Worm (Caenorhabditis elegans) whole organism, young adult: Measurements from ENCODE around the gene F19B6.1.

ENCODE experiments used
- B0019.2 ChIP-seq: fragments of 200-800 bp; sonication (Bioruptor generic); conservative IDR thresholded peaks from 2 replicates; pipeline ENCODE4 v1.3.6; 2022; ENCODE audit warnings: missing genetic modification reagents, missing genetic modification characterization, missing compliant biosample characterization
- D2030.7 ChIP-seq: fragments of 200-800 bp; sonication (Bioruptor generic); IDR thresholded peaks from 2 replicates; pipeline ENCODE4 v1.3.6; 2022; ENCODE audit warnings: missing genetic modification reagents, missing genetic modification characterization, missing compliant biosample characterization
- F52B5.7 ChIP-seq: sonication (generic microtip); optimal IDR thresholded peaks from 2 replicates; lab custom pipeline; 2016; ENCODE audit warnings: mild to moderate bottlenecking, missing genetic modification characterization, missing compliant biosample characterization
- F55B11.4 ChIP-seq: sonication (generic microtip); optimal IDR thresholded peaks from 2 replicates; lab custom pipeline; 2016; ENCODE audit warnings: missing compliant biosample characterization, missing genetic modification characterization, borderline replicate concordance; ENCODE audit not compliant: insufficient read depth
- K12H6.12 ChIP-seq: fragments of 200-800 bp; sonication (Bioruptor generic); optimal IDR thresholded peaks from 2 replicates; lab custom pipeline; 2018; ENCODE audit warnings: mild to moderate bottlenecking, missing genetic modification characterization, missing compliant biosample characterization
- Y56A3A.18 ChIP-seq: fragments of 200-800 bp; sonication (Bioruptor generic); IDR thresholded peaks from 2 replicates; pipeline ENCODE4 v1.3.6; 2022; ENCODE audit warnings: missing genetic modification reagents, missing genetic modification characterization, missing compliant biosample characterization
- Y67H2A.10 ChIP-seq: fragments of 200-800 bp; sonication (Bioruptor generic); conservative IDR thresholded peaks from 2 replicates; pipeline ENCODE4 v1.3.6; 2022; ENCODE audit warnings: missing genetic modification reagents, missing genetic modification characterization, missing compliant biosample characterization
- attf-5 ChIP-seq: fragments of 200-800 bp; sonication (Bioruptor generic); optimal IDR thresholded peaks from 2 replicates; lab custom pipeline; 2018; ENCODE audit warnings: mild to moderate bottlenecking, missing genetic modification characterization, missing compliant biosample characterization
- cebp-1 ChIP-seq, 2 experiments: fragments of 200-800 bp in 1 of 2; sonication (Bioruptor generic) in 1 of 2; sonication (generic microtip) in 1 of 2; IDR thresholded peaks in 1 of 2; optimal IDR thresholded peaks in 1 of 2; 2 replicates each; pipeline versions ENCODE4 v1.3.6 to Lab custom; 2017 to 2022; ENCODE audit warnings: missing compliant biosample characterization in 2 of 2, missing genetic modification characterization in 2 of 2, mild to moderate bottlenecking in 1 of 2, missing genetic modification reagents in 1 of 2, moderate library complexity in 1 of 2
- cebp-2 ChIP-seq: fragments of 200-800 bp; sonication (Bioruptor generic); IDR thresholded peaks from 2 replicates; pipeline ENCODE4 v1.3.6; 2022; ENCODE audit warnings: missing genetic modification characterization, missing compliant biosample characterization
- ceh-100 ChIP-seq: fragments of 200-800 bp; sonication (Bioruptor generic); IDR thresholded peaks from 2 replicates; pipeline ENCODE4 v1.3.6; 2022; ENCODE audit warnings: missing genetic modification reagents, missing genetic modification characterization, missing compliant biosample characterization
- ceh-58 ChIP-seq: fragments of 200-800 bp; sonication (Bioruptor generic); IDR thresholded peaks from 2 replicates; pipeline ENCODE4 v1.3.6; 2022; ENCODE audit warnings: missing genetic modification characterization, missing compliant biosample characterization
- ceh-91 ChIP-seq: fragments of 200-800 bp; sonication (Bioruptor generic); IDR thresholded peaks from 2 replicates; pipeline ENCODE4 v1.3.6; 2022; ENCODE audit warnings: missing genetic modification reagents, missing genetic modification characterization, missing compliant biosample characterization
- efl-1 ChIP-seq: fragments of 150-350 bp; optimal IDR thresholded peaks from 2 replicates; lab custom pipeline; 2014; ENCODE audit warnings: missing biosample characterization, missing genetic modification reagents, missing genetic modification characterization
- him-1 ChIP-seq: sonication (generic microtip); optimal IDR thresholded peaks from 2 replicates; lab custom pipeline; 2016; ENCODE audit warnings: missing genotype, missing genetic modification reagents, missing genetic modification characterization, missing compliant biosample characterization
- hmg-1.2 ChIP-seq: fragments of 200-800 bp; sonication (Bioruptor generic); IDR thresholded peaks from 2 replicates; pipeline ENCODE4 v1.3.6; 2022; ENCODE audit warnings: missing genetic modification reagents, missing genetic modification characterization, missing compliant biosample characterization
- hrde-1 ChIP-seq: sonication (generic microtip); optimal IDR thresholded peaks from 2 replicates; lab custom pipeline; 2016; ENCODE audit warnings: missing genetic modification characterization, mild to moderate bottlenecking, missing compliant biosample characterization, moderate library complexity, missing genotype, missing genetic modification reagents, borderline replicate concordance
- hsf-1 ChIP-seq: fragments of 200-800 bp; sonication (Bioruptor generic); IDR thresholded peaks from 2 replicates; pipeline ENCODE4 v1.3.6; 2022; ENCODE audit warnings: missing genetic modification reagents, missing genetic modification characterization, missing compliant biosample characterization
- lag-1 ChIP-seq: fragments of 200-800 bp; sonication (Bioruptor generic); IDR thresholded peaks from 2 replicates; pipeline ENCODE4 v1.3.6; 2022; ENCODE audit warnings: missing genetic modification reagents, missing genetic modification characterization, missing compliant biosample characterization
- let-607 ChIP-seq, 2 experiments: fragments of 200-800 bp in 1 of 2; sonication (Bioruptor generic) in 1 of 2; sonication (generic microtip) in 1 of 2; optimal IDR thresholded peaks; 2 replicates each; lab custom pipeline; 2016 to 2018; ENCODE audit warnings: mild to moderate bottlenecking in 2 of 2, missing compliant biosample characterization in 2 of 2, missing genetic modification characterization in 2 of 2, moderate library complexity in 2 of 2, missing genotype in 1 of 2
- lin-35 ChIP-seq, 3 experiments: fragments of 150-350 bp in 2 of 3; sonication (generic microtip) in 1 of 3; optimal IDR thresholded peaks; 2 replicates each; lab custom pipeline; 2014 to 2018; ENCODE audit warnings: missing biosample characterization in 3 of 3, missing genetic modification characterization in 3 of 3, missing genetic modification reagents in 3 of 3
- lin-40 ChIP-seq: sonication (generic microtip); optimal IDR thresholded peaks from 2 replicates; lab custom pipeline; 2016; ENCODE audit warnings: missing genetic modification characterization, mild to moderate bottlenecking, missing compliant biosample characterization, missing genotype, missing genetic modification reagents
- lin-54 ChIP-seq: fragments of 200-800 bp; sonication (Bioruptor generic); optimal IDR thresholded peaks from 2 replicates; lab custom pipeline; 2018; ENCODE audit warnings: mild to moderate bottlenecking, missing genetic modification characterization, missing compliant biosample characterization
- madf-10 ChIP-seq: sonication (generic microtip); optimal IDR thresholded peaks from 2 replicates; lab custom pipeline; 2016; ENCODE audit warnings: mild to moderate bottlenecking, missing genetic modification characterization, missing compliant biosample characterization
- mes-4 ChIP-seq: sonication (generic microtip); optimal IDR thresholded peaks from 2 replicates; lab custom pipeline; 2016; ENCODE audit warnings: missing genotype, missing genetic modification characterization, missing compliant biosample characterization
- mxl-1 ChIP-seq: sonication (generic microtip); optimal IDR thresholded peaks from 2 replicates; lab custom pipeline; 2016; ENCODE audit warnings: missing genetic modification characterization, missing compliant biosample characterization
- nfyb-1 ChIP-seq: fragments of 200-800 bp; sonication (Bioruptor generic); IDR thresholded peaks from 2 replicates; pipeline ENCODE4 v1.3.6; 2022; ENCODE audit warnings: missing genetic modification reagents, missing genetic modification characterization, missing compliant biosample characterization
- nhr-27 ChIP-seq: fragments of 200-800 bp; sonication (Bioruptor generic); optimal IDR thresholded peaks from 2 replicates; lab custom pipeline; 2018; ENCODE audit warnings: mild to moderate bottlenecking, missing genetic modification characterization, moderate library complexity, missing compliant biosample characterization
- nhr-80 ChIP-seq: sonication (generic microtip); optimal IDR thresholded peaks from 2 replicates; lab custom pipeline; 2016; ENCODE audit warnings: missing genetic modification characterization, missing compliant biosample characterization
- rpc-1 ChIP-seq, 2 experiments: fragments of 150-350 bp in 1 of 2; sonication (generic microtip) in 1 of 2; optimal IDR thresholded peaks; 2 replicates each; lab custom pipeline; 2014 to 2018; ENCODE audit warnings: missing biosample characterization in 1 of 2, missing genetic modification characterization in 1 of 2, missing genetic modification reagents in 1 of 2, missing genotype in 1 of 2
- somi-1 ChIP-seq: fragments of 200-800 bp; sonication (Bioruptor generic); optimal IDR thresholded peaks from 2 replicates; lab custom pipeline; 2018; ENCODE audit warnings: mild to moderate bottlenecking, missing genetic modification characterization, missing compliant biosample characterization
- tbp1 ChIP-seq: fragments of 200-800 bp; sonication (Bioruptor generic); optimal IDR thresholded peaks from 2 replicates; lab custom pipeline; 2018; ENCODE audit warnings: mild to moderate bottlenecking, missing genetic modification characterization, missing compliant biosample characterization
- tlf-1 ChIP-seq: fragments of 200-800 bp; sonication (Bioruptor generic); optimal IDR thresholded peaks from 2 replicates; lab custom pipeline; 2018; ENCODE audit warnings: mild to moderate bottlenecking, missing genetic modification characterization, missing compliant biosample characterization
- unc-130 ChIP-seq: sonication (generic microtip); optimal IDR thresholded peaks from 2 replicates; lab custom pipeline; 2016; ENCODE audit warnings: missing genetic modification reagents, missing genetic modification characterization, missing compliant biosample characterization
- zfh-2 ChIP-seq: fragments of 200-800 bp; sonication (Bioruptor generic); conservative IDR thresholded peaks from 2 replicates; pipeline ENCODE4 v1.3.6; 2022; ENCODE audit warnings: missing genetic modification reagents, missing genetic modification characterization, missing compliant biosample characterization
- zim-3 ChIP-seq: sonication (generic microtip); optimal IDR thresholded peaks from 2 replicates; lab custom pipeline; 2017; ENCODE audit warnings: mild to moderate bottlenecking, missing genetic modification characterization, moderate library complexity, missing compliant biosample characterization
- ztf-18 ChIP-seq: sonication (generic microtip); optimal IDR thresholded peaks from 2 replicates; lab custom pipeline; 2016; ENCODE audit warnings: missing genotype, mild to moderate bottlenecking, missing genetic modification characterization, missing compliant biosample characterization
- ztf-25 ChIP-seq: fragments of 200-800 bp; sonication (Bioruptor generic); IDR thresholded peaks from 2 replicates; pipeline ENCODE4 v1.3.6; 2022; ENCODE audit warnings: missing genetic modification reagents, missing genetic modification characterization, missing compliant biosample characterization

Gene F19B6.1

ce11 chrIV:12349639-12350038, 13.8 kb upstream of the F19B6.1 start, which contains the start of gene best-22:
Gene best-22, plus strand, starts transcription at chrIV:12349939.
- TF ChIP-seq lin-40 (tag; lab: Kevin White, UChicago) = no peak
- TF ChIP-seq somi-1 (GFP tag; lab: Kevin White, UChicago) = no peak
- no peak for TF ChIP-seq hmg-1.2 (GFP tag; lab: Robert Waterston, UW)
- TF ChIP-seq F55B11.4 = no peak
- no peak for TF ChIP-seq zim-3
- no peak for TF ChIP-seq mes-4 (tag; lab: Kevin White, UChicago)

DNA sequence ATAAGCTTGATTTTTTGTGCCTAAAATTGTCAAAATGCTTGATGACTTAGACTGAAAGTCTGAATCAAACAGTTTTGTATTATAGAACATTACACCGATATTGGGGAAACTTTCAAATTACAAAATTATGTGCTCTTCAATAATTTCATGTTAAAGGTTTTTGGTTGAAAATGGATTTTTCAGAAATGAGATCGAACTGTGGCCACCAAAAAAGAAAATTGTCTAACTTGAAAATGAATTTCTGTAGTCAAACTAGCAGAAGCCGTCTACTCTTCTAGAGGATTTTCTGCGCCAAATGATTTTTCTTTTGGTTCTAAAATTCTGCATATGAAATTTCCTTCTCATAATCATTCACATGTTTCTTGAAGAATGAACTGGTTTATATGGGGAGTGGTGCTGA, 5.0 kb upstream of the F19B6.1 start:
- TF ChIP-seq ceh-58 (GFP tag; lab: Robert Waterston, UW) (no peak), F52B5.7 (tag; lab: Kevin White, UChicago) (no peak), K12H6.12 (no peak), ceh-91 (GFP tag; lab: Robert Waterston, UW) (no peak)
- TF ChIP-seq, all 124 proteins: peak for 0

ce11 chrIV:12336893-12337627, 1.2 kb upstream of the F19B6.1 start, which contains the start of the genes F19B6.10 and wht-5:
Gene F19B6.10, plus strand, starts transcription at chrIV:12337193.
Gene wht-5, plus strand, starts transcription at chrIV:12337577.
- TF ChIP-seq mxl-1 (tag; lab: Kevin White, UChicago) = no peak

DNA sequence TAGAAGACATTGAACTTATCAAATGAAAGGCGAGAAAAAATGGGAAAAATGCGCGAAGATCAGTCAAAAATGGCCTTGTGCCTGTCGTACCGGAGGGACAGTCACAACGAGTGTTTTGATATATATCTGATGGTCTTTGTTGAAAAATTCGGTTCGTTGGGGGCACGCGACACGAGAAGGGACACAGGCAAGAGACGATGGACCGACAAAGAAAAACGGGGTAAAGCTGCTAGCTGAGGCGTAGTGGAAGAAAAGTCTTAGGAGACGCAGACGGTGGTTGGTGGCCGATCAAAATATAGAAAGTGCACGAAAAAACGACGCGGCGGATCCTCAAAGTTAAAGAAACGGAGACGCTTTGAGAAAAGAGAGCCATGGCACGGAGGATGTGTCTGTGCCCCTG, 627 bp downstream of the F19B6.1 start:
- TF ChIP-seq K12H6.12 (no peak), zfh-2 (GFP tag; lab: Robert Waterston, UW) (peak; percentile 74), cebp-2 (GFP tag; lab: Robert Waterston, UW) (peak; percentile 80; the same call in 1 of the 2 replicates), nhr-80 (peak; percentile 25), rpc-1 (optimal IDR thresholded peaks at IDR 0.05; lab: Kevin White, UChicago) (no peak), rpc-1 (tag; optimal IDR thresholded peaks at IDR 0.05; lab: Kevin White, UChicago) (no peak), madf-10 (tag; lab: Kevin White, UChicago) (no peak), attf-5 (GFP tag; lab: Kevin White, UChicago) (peak; percentile 10), tlf-1 (no peak), unc-130 (GFP tag; lab: Kevin White, UChicago) (no peak), hrde-1 (tag; lab: Kevin White, UChicago) (no peak), cebp-1 (GFP tag; IDR thresholded peaks at IDR 0.05; lab: Robert Waterston, UW) (no peak), cebp-1 (tag; optimal IDR thresholded peaks at IDR 0.05; lab: Kevin White, UChicago) (peak; percentile 41), nfyb-1 (GFP tag; lab: Robert Waterston, UW) (0 out of 2 replicates have a peak, but pooled peaks have one; percentile 29), nhr-27 (tag; lab: Kevin White, UChicago) (no peak), hmg-1.2 (GFP tag; lab: Robert Waterston, UW) (peak; percentile 18; the same call in 1 of the 2 replicates), D2030.7 (GFP tag; lab: Robert Waterston, UW) (0 out of 2 replicates have a peak, but pooled peaks have one; percentile 22), efl-1 (GFP tag; lab: Kevin White, UChicago) (no peak), lag-1 (no peak)

DNA sequence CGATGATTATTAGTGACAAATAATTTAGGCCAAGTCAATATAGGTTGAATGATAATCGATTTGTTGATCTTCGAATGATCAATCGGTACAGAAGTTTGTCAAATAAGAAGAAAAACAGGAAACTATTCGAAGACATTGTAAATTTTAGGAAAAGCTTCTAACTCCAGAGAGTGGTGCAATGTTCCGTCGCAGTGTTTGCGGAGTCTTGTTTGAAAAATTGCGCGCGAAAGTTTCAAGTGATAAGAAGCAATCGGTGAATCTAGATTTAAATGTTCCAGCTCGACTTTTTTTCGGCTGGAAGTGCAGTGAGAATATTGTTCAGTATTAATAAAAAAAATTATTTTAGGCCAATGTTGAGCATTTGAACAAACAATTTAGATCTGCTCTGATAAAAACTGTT, 1.2 kb downstream of the F19B6.1 start:
- no peak for TF ChIP-seq ztf-18
- TF ChIP-seq him-1 (tag; lab: Kevin White, UChicago) = no peak
- no peak for TF ChIP-seq Y67H2A.10 (GFP tag; lab: Robert Waterston, UW)
- TF ChIP-seq ztf-25 (GFP tag; lab: Robert Waterston, UW) = no peak
- peak in 1 of 3 experiments; percentile 25 for TF ChIP-seq lin-35 (GFP tag; optimal IDR thresholded peaks at IDR 0.05; lab: Kevin White, UChicago)
- TF ChIP-seq nhr-27 (tag; lab: Kevin White, UChicago) = no peak
- no peak for TF ChIP-seq let-607 (tag; optimal IDR thresholded peaks at IDR 0.05; lab: Kevin White, UChicago)
- TF ChIP-seq efl-1 (GFP tag; lab: Kevin White, UChicago) = peak; percentile 37
- no peak for TF ChIP-seq ceh-100 (GFP tag; lab: Robert Waterston, UW)
- peak; percentile 26 for TF ChIP-seq lin-54 (GFP tag; lab: Kevin White, UChicago)
- TF ChIP-seq hsf-1 (GFP tag; lab: Robert Waterston, UW) = no peak
- TF ChIP-seq Y56A3A.18 (GFP tag; lab: Robert Waterston, UW) = no peak
- no peak for TF ChIP-seq tbp1 (GFP tag; lab: Kevin White, UChicago)
- 0 out of 2 replicates have a peak, but pooled peaks have one; percentile 18 for TF ChIP-seq B0019.2 (GFP tag; lab: Robert Waterston, UW)
- TF ChIP-seq, all 124 proteins: peak for 4
